Worm (Caenorhabditis elegans) whole organism, early embryonic: Measurements from ENCODE around the gene srx-39.

Experiments used
- B0310.2 ChIP-seq: sonication (generic microtip); optimal IDR thresholded peaks from 2 replicates; lab custom pipeline; 2016; ENCODE audit warnings: mild to moderate bottlenecking, missing genetic modification characterization, missing compliant biosample characterization
- F13C5.2 ChIP-seq: sonication (generic microtip); optimal IDR thresholded peaks from 2 replicates; lab custom pipeline; 2017; ENCODE audit warnings: mild to moderate bottlenecking, missing genetic modification characterization, inconsistent platforms, missing compliant biosample characterization
- ama-1 ChIP-seq: fragments of 150-350 bp; optimal IDR thresholded peaks from 2 replicates; lab custom pipeline; 2014
- hmbx-1 ChIP-seq: sonication (generic microtip); optimal IDR thresholded peaks from 2 replicates; lab custom pipeline; 2016; ENCODE audit warnings: mild to moderate bottlenecking, missing genetic modification characterization, missing compliant biosample characterization
- hmg-4 ChIP-seq: fragments of 200-800 bp; sonication (Bioruptor generic); optimal IDR thresholded peaks from 2 replicates; lab custom pipeline; 2018; ENCODE audit warnings: mild to moderate bottlenecking, missing genetic modification characterization, missing compliant biosample characterization
- hnd-1 ChIP-seq: sonication (generic microtip); optimal IDR thresholded peaks from 2 replicates; lab custom pipeline; 2016; ENCODE audit warnings: missing genetic modification characterization, missing compliant biosample characterization
- pes-1 ChIP-seq: fragments of 200-800 bp; sonication (Bioruptor generic); IDR thresholded peaks from 2 replicates; pipeline ENCODE4 v1.3.6; 2022; ENCODE audit warnings: missing genetic modification reagents, missing genetic modification characterization, missing compliant biosample characterization
- scrt-1 ChIP-seq: fragments of 200-800 bp; sonication (Bioruptor generic); IDR thresholded peaks from 2 replicates; pipeline ENCODE4 v1.3.6; 2022; ENCODE audit warnings: missing genetic modification characterization, missing compliant biosample characterization
- sea-1 ChIP-seq: fragments of 200-800 bp; sonication (Bioruptor generic); conservative IDR thresholded peaks from 2 replicates; pipeline ENCODE4 v1.3.6; 2022; ENCODE audit warnings: missing genetic modification characterization, missing compliant biosample characterization
- tbx-11 ChIP-seq: fragments of 200-800 bp; sonication (Bioruptor generic); IDR thresholded peaks from 2 replicates; pipeline ENCODE4 v1.3.6; 2022; ENCODE audit warnings: missing genetic modification characterization, missing compliant biosample characterization
- tbx-37 ChIP-seq: fragments of 200-800 bp; sonication (Bioruptor generic); conservative IDR thresholded peaks from 2 replicates; pipeline ENCODE4 v1.3.6; 2022; ENCODE audit warnings: missing genetic modification reagents, missing genetic modification characterization, missing compliant biosample characterization
- tra-4 ChIP-seq: sonication (generic microtip); optimal IDR thresholded peaks from 2 replicates; lab custom pipeline; 2017; ENCODE audit warnings: missing genetic modification characterization, missing compliant biosample characterization

ce11 chrV:5169586-5169985 lies 12.0 kb upstream of the srx-39 start, which contains the start of gene srt-64:
- no peak for TF ChIP-seq ama-1 (lab: Kevin White, UChicago)
- TF ChIP-seq F13C5.2 (tag; lab: Kevin White, UChicago) = no peak
- TF ChIP-seq scrt-1 = no peak
- no peak for TF ChIP-seq hnd-1 (tag; lab: Kevin White, UChicago)
- no peak for TF ChIP-seq pes-1 (GFP tag; lab: Robert Waterston, UW)
- no peak for TF ChIP-seq tra-4 (tag; lab: Kevin White, UChicago)
- no peak for TF ChIP-seq tbx-11 (GFP tag; lab: Robert Waterston, UW)
- TF ChIP-seq hmg-4 (GFP tag; lab: Kevin White, UChicago) = no peak
- TF ChIP-seq hmbx-1 (tag; lab: Kevin White, UChicago) = no peak
- TF ChIP-seq B0310.2 = no peak
- no peak for TF ChIP-seq sea-1 (GFP tag; lab: Robert Waterston, UW)
- TF ChIP-seq tbx-37 (GFP tag; lab: Robert Waterston, UW) = no peak
